Worm (Caenorhabditis elegans) whole organism, L1 larva: ENCODE data around the gene F59F5.4.

Experiments used
- C04F5.9 ChIP-seq: sonication (generic microtip); optimal IDR thresholded peaks from 2 replicates; lab custom pipeline; 2016; ENCODE audit warnings: missing genetic modification characterization, missing compliant biosample characterization
- C34B4.2 ChIP-seq: sonication (generic microtip); optimal IDR thresholded peaks from 2 replicates; lab custom pipeline; 2017; ENCODE audit warnings: mild to moderate bottlenecking, missing genetic modification characterization, missing compliant biosample characterization
- F16B12.6 ChIP-seq: fragments of 150-350 bp; optimal IDR thresholded peaks from 2 replicates; lab custom pipeline; 2014; ENCODE audit warnings: missing biosample characterization, missing genetic modification characterization
- Y116A8C.19 ChIP-seq: sonication (generic microtip); optimal IDR thresholded peaks from 2 replicates; lab custom pipeline; 2016; ENCODE audit warnings: missing compliant biosample characterization, missing genetic modification characterization, borderline replicate concordance
- aha-1 ChIP-seq: fragments of 150-350 bp; optimal IDR thresholded peaks from 2 replicates; lab custom pipeline; 2014; ENCODE audit warnings: missing biosample characterization, missing genetic modification characterization
- alr-1 ChIP-seq: fragments of 200-800 bp; sonication (Bioruptor generic); optimal IDR thresholded peaks from 2 replicates; lab custom pipeline; 2018; ENCODE audit warnings: borderline replicate concordance, mild to moderate bottlenecking, missing genetic modification characterization, missing compliant biosample characterization
- ama-1 ChIP-seq: fragments of 150-350 bp; optimal IDR thresholded peaks from 2 replicates; lab custom pipeline; 2014
- ceh-8 ChIP-seq: fragments of 200-800 bp; sonication (Bioruptor generic); optimal IDR thresholded peaks from 2 replicates; lab custom pipeline; 2018; ENCODE audit warnings: mild to moderate bottlenecking, missing genetic modification characterization, moderate library complexity, missing compliant biosample characterization
- ceh-88 ChIP-seq: fragments of 200-800 bp; sonication (Bioruptor generic); IDR thresholded peaks from 2 replicates; pipeline ENCODE4 v1.3.6; 2022; ENCODE audit warnings: missing genetic modification characterization, missing compliant biosample characterization
- ceh-90 ChIP-seq: sonication (generic microtip); optimal IDR thresholded peaks from 2 replicates; lab custom pipeline; 2016; ENCODE audit warnings: missing genetic modification characterization, missing compliant biosample characterization
- ces-1 ChIP-seq: fragments of 150-350 bp; optimal IDR thresholded peaks from 2 replicates; lab custom pipeline; 2014; ENCODE audit warnings: missing biosample characterization, missing genetic modification reagents, missing genetic modification characterization
- dpl-1 ChIP-seq, 3 experiments: fragments of 150-350 bp in 2 of 3; sonication (generic microtip) in 1 of 3; optimal IDR thresholded peaks; 2 replicates each; lab custom pipeline; 2014 to 2017; ENCODE audit warnings: missing biosample characterization in 3 of 3, missing genetic modification characterization in 3 of 3, missing genetic modification reagents in 3 of 3
- egl-13 ChIP-seq: sonication (generic microtip); optimal IDR thresholded peaks from 2 replicates; lab custom pipeline; 2016; ENCODE audit warnings: missing genotype, missing genetic modification reagents, missing genetic modification characterization, missing compliant biosample characterization
- elt-2 ChIP-seq: sonication (generic microtip); optimal IDR thresholded peaks from 2 replicates; lab custom pipeline; 2016; ENCODE audit warnings: missing genetic modification characterization, mild to moderate bottlenecking, inconsistent platforms, missing compliant biosample characterization, missing genetic modification reagents
- ets-5 ChIP-seq: fragments of 200-800 bp; sonication (Bioruptor generic); IDR thresholded peaks from 2 replicates; pipeline ENCODE4 v1.3.6; 2022; ENCODE audit warnings: missing genetic modification characterization, missing compliant biosample characterization
- grh-1 ChIP-seq: fragments of 200-800 bp; sonication (Bioruptor generic); IDR thresholded peaks from 2 replicates; pipeline ENCODE4 v1.3.6; 2022; ENCODE audit warnings: missing genetic modification reagents, missing genetic modification characterization, missing compliant biosample characterization
- irx-1 ChIP-seq: sonication (generic microtip); optimal IDR thresholded peaks from 2 replicates; lab custom pipeline; 2016; ENCODE audit warnings: missing genetic modification characterization, missing compliant biosample characterization
- jun-1 ChIP-seq: fragments of 150-350 bp; optimal IDR thresholded peaks from 2 replicates; lab custom pipeline; 2014; ENCODE audit warnings: missing biosample characterization, missing genetic modification reagents, missing genetic modification characterization
- lin-13 ChIP-seq: fragments of 150-350 bp; optimal IDR thresholded peaks from 2 replicates; lab custom pipeline; 2014; ENCODE audit warnings: missing biosample characterization, missing genetic modification reagents, missing genetic modification characterization
- lin-14 ChIP-seq: fragments of 200-800 bp; sonication (Bioruptor generic); optimal IDR thresholded peaks from 2 replicates; lab custom pipeline; 2018; ENCODE audit warnings: mild to moderate bottlenecking, missing genetic modification characterization, moderate library complexity, missing compliant biosample characterization
- lin-35 ChIP-seq, 2 experiments: fragments of 150-350 bp; optimal IDR thresholded peaks; 2 replicates each; lab custom pipeline; 2014; ENCODE audit warnings: missing biosample characterization in 2 of 2, missing genetic modification characterization in 2 of 2, missing genetic modification reagents in 2 of 2
- lin-39 ChIP-seq: fragments of 150-350 bp; optimal IDR thresholded peaks from 2 replicates; lab custom pipeline; 2014; ENCODE audit warnings: missing biosample characterization, missing genetic modification reagents, missing genetic modification characterization
- mab-9 ChIP-seq: fragments of 200-800 bp; sonication (Bioruptor generic); IDR thresholded peaks from 2 replicates; pipeline ENCODE4 v1.3.6; 2022; ENCODE audit warnings: missing genetic modification reagents, missing genetic modification characterization, missing compliant biosample characterization
- mdl-1 ChIP-seq, 2 experiments: fragments of 150-350 bp; optimal IDR thresholded peaks; 2 replicates each; lab custom pipeline; 2014 to 2017; ENCODE audit warnings: missing biosample characterization in 2 of 2, missing genetic modification characterization in 2 of 2, inconsistent platforms in 1 of 2
- mep-1 ChIP-seq: fragments of 150-350 bp; optimal IDR thresholded peaks from 2 replicates; lab custom pipeline; 2014; ENCODE audit warnings: missing biosample characterization, missing genetic modification characterization
- nhr-12 ChIP-seq: sonication (generic microtip); optimal IDR thresholded peaks from 2 replicates; lab custom pipeline; 2017; ENCODE audit warnings: missing biosample characterization, missing genetic modification characterization
- nhr-237 ChIP-seq: fragments of 150-350 bp; optimal IDR thresholded peaks from 2 replicates; lab custom pipeline; 2014; ENCODE audit warnings: missing biosample characterization, missing genetic modification characterization
- nhr-47 ChIP-seq: sonication (generic microtip); optimal IDR thresholded peaks from 2 replicates; lab custom pipeline; 2016; ENCODE audit warnings: mild to moderate bottlenecking, missing genetic modification characterization, moderate library complexity, missing compliant biosample characterization
- nhr-71 ChIP-seq: sonication (generic microtip); optimal IDR thresholded peaks from 2 replicates; lab custom pipeline; 2016; ENCODE audit warnings: mild to moderate bottlenecking, missing genetic modification characterization, moderate library complexity, missing compliant biosample characterization
- nhr-76 ChIP-seq: sonication (generic microtip); optimal IDR thresholded peaks from 2 replicates; lab custom pipeline; 2017; ENCODE audit warnings: missing biosample characterization, missing genetic modification characterization
- nhr-84 ChIP-seq: sonication (generic microtip); optimal IDR thresholded peaks from 2 replicates; lab custom pipeline; 2017; ENCODE audit warnings: missing biosample characterization, missing genetic modification characterization
- nhr-85 ChIP-seq: sonication (generic microtip); peaks from one replicate; lab custom pipeline; 2016; ENCODE audit warnings: missing genetic modification characterization, inconsistent platforms, missing compliant biosample characterization
- pqm-1 ChIP-seq: sonication (generic microtip); optimal IDR thresholded peaks from 3 replicates; lab custom pipeline; 2017; ENCODE audit warnings: missing biosample characterization, missing genetic modification characterization
- rnt-1 ChIP-seq: sonication (generic microtip); optimal IDR thresholded peaks from 2 replicates; lab custom pipeline; 2016; ENCODE audit warnings: mild to moderate bottlenecking, missing genetic modification characterization, moderate library complexity, missing compliant biosample characterization
- skn-1 ChIP-seq: fragments of 150-350 bp; optimal IDR thresholded peaks from 2 replicates; lab custom pipeline; 2014; ENCODE audit warnings: missing biosample characterization, missing genetic modification characterization
- snu-23 ChIP-seq: sonication (generic microtip); optimal IDR thresholded peaks from 2 replicates; lab custom pipeline; 2016; ENCODE audit warnings: missing genetic modification characterization, missing compliant biosample characterization
- sox-4 ChIP-seq: sonication (generic microtip); optimal IDR thresholded peaks from 2 replicates; lab custom pipeline; 2016; ENCODE audit warnings: missing genetic modification characterization, missing compliant biosample characterization
- sptf-1 ChIP-seq: fragments of 150-350 bp; optimal IDR thresholded peaks from 2 replicates; lab custom pipeline; 2014; ENCODE audit warnings: missing biosample characterization, missing genetic modification characterization
- sup-37 ChIP-seq: fragments of 200-800 bp; sonication (Bioruptor generic); optimal IDR thresholded peaks from 2 replicates; lab custom pipeline; 2018; ENCODE audit warnings: mild to moderate bottlenecking, missing genetic modification characterization, missing compliant biosample characterization
- tbx-2 ChIP-seq: sonication (generic microtip); optimal IDR thresholded peaks from 2 replicates; lab custom pipeline; 2016; ENCODE audit warnings: missing genetic modification characterization, missing compliant biosample characterization
- tlp-1 ChIP-seq: fragments of 150-350 bp; optimal IDR thresholded peaks from 2 replicates; lab custom pipeline; 2014; ENCODE audit warnings: missing biosample characterization, missing genetic modification characterization
- unc-130 ChIP-seq: fragments of 150-350 bp; optimal IDR thresholded peaks from 2 replicates; lab custom pipeline; 2017; ENCODE audit warnings: missing biosample characterization, missing genetic modification characterization, inconsistent platforms
- unc-30 ChIP-seq: sonication (generic microtip); optimal IDR thresholded peaks from 2 replicates; lab custom pipeline; 2017; ENCODE audit warnings: missing biosample characterization, missing genetic modification characterization
- unc-86 ChIP-seq: sonication (generic microtip); optimal IDR thresholded peaks from 2 replicates; lab custom pipeline; 2016; ENCODE audit warnings: missing genetic modification characterization, missing compliant biosample characterization
- vab-15 ChIP-seq: sonication (generic microtip); optimal IDR thresholded peaks from 2 replicates; lab custom pipeline; 2017; ENCODE audit warnings: missing genotype, mild to moderate bottlenecking, missing genetic modification characterization, missing compliant biosample characterization
- xbp-1 ChIP-seq: sonication (generic microtip); optimal IDR thresholded peaks from 2 replicates; lab custom pipeline; 2016; ENCODE audit warnings: missing genetic modification characterization, missing compliant biosample characterization
- zip-4 ChIP-seq: fragments of 200-800 bp; sonication (Bioruptor generic); optimal IDR thresholded peaks from 2 replicates; lab custom pipeline; 2018; ENCODE audit warnings: mild to moderate bottlenecking, missing genetic modification characterization, moderate library complexity, missing compliant biosample characterization
- ztf-4 ChIP-seq: fragments of 150-350 bp; optimal IDR thresholded peaks from 2 replicates; lab custom pipeline; 2014; ENCODE audit warnings: missing biosample characterization, missing genetic modification characterization

The F59F5.4 gene

ce11 chrX:10568385-10569149 is 25.8 kb downstream of the F59F5.4 start (continued):
- TF ChIP-seq nhr-84 (no peak), ceh-88 (GFP tag; lab: Robert Waterston, UW) (peak; percentile 83; the same call in 1 of the 2 replicates)

ce11 chrX:10569185-10569584 is 26.4 kb downstream of the F59F5.4 start, which contains the start of gene bet-2:
Gene bet-2 (plus strand): TSS chrX:10569273.
- TF ChIP-seq lin-39 (tag; lab: Kevin White, UChicago): no peak
- TF ChIP-seq nhr-84: no peak
- no peak for TF ChIP-seq nhr-12 (tag; lab: Kevin White, UChicago)
- no peak for TF ChIP-seq nhr-76 (tag; lab: Kevin White, UChicago)
- no peak for TF ChIP-seq unc-130 (tag; lab: Kevin White, UChicago)
- no peak for TF ChIP-seq ama-1
- no peak for TF ChIP-seq elt-2 (tag; lab: Kevin White, UChicago)
- TF ChIP-seq unc-86: no peak
- TF ChIP-seq lin-14 (GFP tag; lab: Kevin White, UChicago): no peak
- TF ChIP-seq sup-37: no peak
- no peak for TF ChIP-seq ces-1 (GFP tag; lab: Kevin White, UChicago)
- TF ChIP-seq unc-30 (tag; lab: Kevin White, UChicago): no peak
- TF ChIP-seq alr-1: no peak
- no peak for TF ChIP-seq tbx-2
- TF ChIP-seq dpl-1 (GFP tag; optimal IDR thresholded peaks at IDR 0.05; lab: Kevin White, UChicago): no peak
- no peak for TF ChIP-seq nhr-47 (tag; lab: Kevin White, UChicago)
- no peak for TF ChIP-seq sptf-1 (tag; lab: Kevin White, UChicago)

- TF ChIP-seq tbx-2 (no peak), vab-15 (peak; percentile 52), xbp-1 (tag; lab: Kevin White, UChicago) (peak; percentile 60), ceh-8 (GFP tag; lab: Kevin White, UChicago) (no peak), ama-1 (no peak), irx-1 (peak; percentile 52), sox-4 (tag; lab: Kevin White, UChicago) (no peak), C34B4.2 (tag; lab: Kevin White, UChicago) (no peak), unc-86 (no peak), nhr-85 (peak; percentile 47), nhr-71 (tag; lab: Kevin White, UChicago) (peak; percentile 73), ceh-90 (no peak), ztf-4 (tag; lab: Kevin White, UChicago) (no peak), nhr-237 (tag; lab: Kevin White, UChicago) (peak; percentile 70), ets-5 (GFP tag; lab: Robert Waterston, UW) (no peak), C04F5.9 (no peak), mep-1 (tag; lab: Kevin White, UChicago) (peak; percentile 46), nhr-76 (tag; lab: Kevin White, UChicago) (no peak), mdl-1 (tag; optimal IDR thresholded peaks at IDR 0.05; lab: Kevin White, UChicago) (peak in 1 of 2 experiments; percentile 12), Y116A8C.19 (no peak), mab-9 (GFP tag; lab: Robert Waterston, UW) (no peak), grh-1 (GFP tag; lab: Robert Waterston, UW) (no peak), lin-13 (GFP tag; lab: Kevin White, UChicago) (peak; percentile 58), ces-1 (GFP tag; lab: Kevin White, UChicago) (no peak), nhr-12 (tag; lab: Kevin White, UChicago) (no peak), sptf-1 (tag; lab: Kevin White, UChicago) (no peak), snu-23 (peak; percentile 69), lin-35 (GFP tag; optimal IDR thresholded peaks at IDR 0.05; lab: Kevin White, UChicago) (peak; percentile 36 to 78), unc-30 (tag; lab: Kevin White, UChicago) (no peak), tlp-1 (no peak), egl-13 (no peak), lin-39 (tag; lab: Kevin White, UChicago) (no peak), zip-4 (GFP tag; lab: Kevin White, UChicago) (peak; percentile 98), skn-1 (tag; lab: Kevin White, UChicago) (peak; percentile 80), rnt-1 (no peak), aha-1 (tag; lab: Kevin White, UChicago) (no peak), jun-1 (tag; lab: Kevin White, UChicago) (peak; percentile 79), pqm-1 (tag; lab: Kevin White, UChicago) (no peak), alr-1 (no peak), F16B12.6 (tag; lab: Kevin White, UChicago) (no peak)
Measured at ce11 chrX:10576410-10576809, 33.6 kb downstream of the F59F5.4 start.
